Fruit fly (Drosophila melanogaster): ENCODE data around the gene Ufd4.

- no peak for TF ChIP-seq psq (optimal IDR thresholded peaks at IDR 0.05)
- no peak for TF ChIP-seq h (optimal IDR thresholded peaks at IDR 0.05)
Measured at dm6 chr2L:10255725-10256158, 36.4 kb downstream of the Ufd4 start, which contains the start of gene CG5676.
